Fruit fly (Drosophila melanogaster) whole organism, prepupa: ENCODE data around the gene ort.

Experiments
- Blimp-1 ChIP-seq: fragments of 200-800 bp; sonication (Bioruptor generic); optimal IDR thresholded peaks from 3 replicates; lab custom pipeline; 2017; ENCODE audit warnings: missing biosample characterization, missing genetic modification characterization, mild to moderate bottlenecking, moderate library complexity, missing genetic modification reagents
- CG10631 ChIP-seq: fragments of 200-800 bp; sonication (Bioruptor generic); optimal IDR thresholded peaks from 2 replicates; lab custom pipeline; 2016; ENCODE audit warnings: missing biosample characterization, missing genetic modification characterization
- CG10669 ChIP-seq: fragments of 200-800 bp; sonication (Bioruptor generic); optimal IDR thresholded peaks from 3 replicates; lab custom pipeline; 2018; ENCODE audit warnings: missing biosample characterization, mild to moderate bottlenecking, missing genetic modification characterization, moderate library complexity
- CG11294 ChIP-seq: fragments of 200-800 bp; sonication (Bioruptor generic); IDR thresholded peaks from 2 replicates; pipeline ENCODE4 v1.3.6; 2022; ENCODE audit warnings: missing biosample characterization, missing genetic modification characterization
- CG11762 ChIP-seq: fragments of 200-800 bp; sonication (Bioruptor generic); optimal IDR thresholded peaks from 3 replicates; lab custom pipeline; 2016; ENCODE audit warnings: missing biosample characterization, missing genetic modification characterization; ENCODE audit not compliant: insufficient read depth
- CG11902 ChIP-seq: fragments of 200-800 bp; sonication (Bioruptor generic); optimal IDR thresholded peaks from 3 replicates; lab custom pipeline; 2016; ENCODE audit warnings: missing biosample characterization, missing genetic modification characterization
- CG15336 ChIP-seq: fragments of 200-800 bp; sonication (Bioruptor generic); IDR thresholded peaks from 2 replicates; pipeline ENCODE4 v1.3.6; 2022; ENCODE audit warnings: missing biosample characterization, missing genetic modification characterization
- CG1621 ChIP-seq: fragments of 200-800 bp; sonication (Bioruptor generic); optimal IDR thresholded peaks from 3 replicates; lab custom pipeline; 2018; ENCODE audit warnings: missing biosample characterization, mild to moderate bottlenecking, missing genetic modification characterization
- CG16779 ChIP-seq: fragments of 200-800 bp; sonication (Bioruptor generic); optimal IDR thresholded peaks from 3 replicates; lab custom pipeline; 2017; ENCODE audit warnings: missing biosample characterization, mild to moderate bottlenecking, missing genetic modification characterization
- CG31627 ChIP-seq: fragments of 200-800 bp; sonication (Bioruptor generic); optimal IDR thresholded peaks from 3 replicates; lab custom pipeline; 2016; ENCODE audit warnings: missing biosample characterization, missing genetic modification characterization
- CG32006 ChIP-seq: fragments of 200-800 bp; sonication (Bioruptor generic); optimal IDR thresholded peaks from 3 replicates; lab custom pipeline; 2017; ENCODE audit warnings: missing biosample characterization, mild to moderate bottlenecking, missing genetic modification characterization
- CG3919 ChIP-seq: fragments of 200-800 bp; sonication (Bioruptor generic); optimal IDR thresholded peaks from 3 replicates; lab custom pipeline; 2016; ENCODE audit warnings: missing biosample characterization, missing genetic modification characterization
- CG6163 ChIP-seq: fragments of 200-800 bp; sonication (Bioruptor generic); IDR thresholded peaks from 3 replicates; pipeline ENCODE4 v1.3.6; 2022; ENCODE audit warnings: missing biosample characterization, missing genetic modification characterization
- CG6792 ChIP-seq: fragments of 200-800 bp; sonication (Bioruptor generic); optimal IDR thresholded peaks from 3 replicates; lab custom pipeline; 2016; ENCODE audit warnings: missing biosample characterization, missing genetic modification characterization
- CG6854 ChIP-seq: fragments of 200-800 bp; sonication (Bioruptor generic); optimal IDR thresholded peaks from 2 replicates; lab custom pipeline; 2017; ENCODE audit warnings: missing biosample characterization, mild to moderate bottlenecking, missing genetic modification characterization
- CG8119 ChIP-seq: fragments of 200-800 bp; sonication (Bioruptor generic); IDR thresholded peaks from 3 replicates; pipeline ENCODE4 v1.3.6; 2022; ENCODE audit warnings: missing biosample characterization, missing genetic modification characterization
- CG8319 ChIP-seq: fragments of 200-800 bp; sonication (Bioruptor generic); optimal IDR thresholded peaks from 3 replicates; lab custom pipeline; 2016; ENCODE audit warnings: missing biosample characterization, missing genetic modification characterization
- CG8632 ChIP-seq: fragments of 200-800 bp; sonication (Bioruptor generic); optimal IDR thresholded peaks from 3 replicates; lab custom pipeline; 2016; ENCODE audit warnings: missing biosample characterization, missing genetic modification characterization
- CG9139 ChIP-seq: fragments of 200-800 bp; sonication (Bioruptor generic); optimal IDR thresholded peaks from 3 replicates; lab custom pipeline; 2017; ENCODE audit warnings: missing biosample characterization, mild to moderate bottlenecking, missing genetic modification characterization
- Eip78C ChIP-seq: fragments of 200-800 bp; sonication (Bioruptor generic); peaks from one replicate; lab custom pipeline; 2016; ENCODE audit warnings: missing biosample characterization, missing genetic modification characterization
- Eip93F ChIP-seq: fragments of 200-800 bp; sonication (Bioruptor generic); optimal IDR thresholded peaks from 2 replicates; lab custom pipeline; 2016; ENCODE audit warnings: missing biosample characterization, mild to moderate bottlenecking, missing genetic modification characterization
- Gug ChIP-seq: fragments of 200-800 bp; sonication (Bioruptor generic); IDR thresholded peaks from 2 replicates; pipeline ENCODE4 v1.3.6; 2022; ENCODE audit warnings: missing biosample characterization, missing genetic modification characterization
- Hr4 ChIP-seq: fragments of 200-800 bp; sonication (Bioruptor generic); optimal IDR thresholded peaks from 3 replicates; lab custom pipeline; 2016; ENCODE audit warnings: missing biosample characterization, missing genetic modification characterization
- Lpt ChIP-seq: fragments of 200-800 bp; sonication (Bioruptor generic); optimal IDR thresholded peaks from 3 replicates; lab custom pipeline; 2016; ENCODE audit warnings: missing biosample characterization, missing genetic modification characterization
- Met ChIP-seq: fragments of 200-800 bp; sonication (Bioruptor generic); optimal IDR thresholded peaks from 3 replicates; lab custom pipeline; 2016; ENCODE audit warnings: missing biosample characterization, missing genetic modification characterization
- Smox ChIP-seq: fragments of 200-800 bp; sonication (Bioruptor generic); optimal IDR thresholded peaks from 3 replicates; lab custom pipeline; 2016; ENCODE audit warnings: missing biosample characterization, missing genetic modification characterization
- Sox14 ChIP-seq: fragments of 200-800 bp; sonication (Bioruptor generic); optimal IDR thresholded peaks from 3 replicates; lab custom pipeline; 2016; ENCODE audit warnings: missing biosample characterization, missing genetic modification characterization
- Sox15 ChIP-seq: fragments of 200-800 bp; sonication (Bioruptor generic); optimal IDR thresholded peaks from 3 replicates; lab custom pipeline; 2016; ENCODE audit warnings: missing biosample characterization, missing genetic modification characterization
- achi ChIP-seq: fragments of 200-800 bp; sonication (Bioruptor generic); optimal IDR thresholded peaks from 3 replicates; lab custom pipeline; 2016; ENCODE audit warnings: missing biosample characterization, missing genetic modification characterization
- acj6 ChIP-seq: fragments of 200-800 bp; sonication (Bioruptor generic); optimal IDR thresholded peaks from 3 replicates; lab custom pipeline; 2016; ENCODE audit warnings: missing biosample characterization, missing genetic modification characterization
- dac ChIP-seq: fragments of 200-800 bp; sonication (Bioruptor generic); optimal IDR thresholded peaks from 2 replicates; lab custom pipeline; 2017; ENCODE audit warnings: missing biosample characterization, mild to moderate bottlenecking, missing genetic modification characterization
- dsx ChIP-seq: fragments of 200-800 bp; optimal IDR thresholded peaks from 3 replicates; lab custom pipeline; 2019; ENCODE audit warnings: missing biosample characterization, mild to moderate bottlenecking, missing genetic modification characterization, moderate library complexity; ENCODE audit not compliant: poor library complexity, severe bottlenecking
- eg ChIP-seq: fragments of 200-800 bp; sonication (Bioruptor generic); IDR thresholded peaks from 3 replicates; pipeline ENCODE4 v1.3.6; 2022; ENCODE audit warnings: missing biosample characterization, missing genetic modification characterization
- esn ChIP-seq: fragments of 200-800 bp; sonication (Bioruptor generic); optimal IDR thresholded peaks from 2 replicates; lab custom pipeline; 2016; ENCODE audit warnings: missing biosample characterization, mild to moderate bottlenecking, missing genetic modification characterization, moderate library complexity
- fd85E ChIP-seq: fragments of 200-800 bp; sonication (Bioruptor generic); optimal IDR thresholded peaks from 3 replicates; lab custom pipeline; 2016; ENCODE audit warnings: missing biosample characterization, missing genetic modification characterization
- fkh ChIP-seq: fragments of 200-800 bp; sonication (Bioruptor generic); optimal IDR thresholded peaks from 3 replicates; lab custom pipeline; 2017; ENCODE audit warnings: missing biosample characterization, mild to moderate bottlenecking, missing genetic modification characterization, moderate library complexity
- lz ChIP-seq: fragments of 200-800 bp; sonication (Bioruptor generic); optimal IDR thresholded peaks from 3 replicates; lab custom pipeline; 2016; ENCODE audit warnings: missing biosample characterization, missing genetic modification characterization
- net ChIP-seq: fragments of 200-800 bp; sonication (Bioruptor generic); optimal IDR thresholded peaks from 3 replicates; lab custom pipeline; 2016; ENCODE audit warnings: missing biosample characterization, missing genetic modification characterization
- spab ChIP-seq: fragments of 200-800 bp; sonication (Bioruptor generic); optimal IDR thresholded peaks from 2 replicates; lab custom pipeline; 2017; ENCODE audit warnings: missing biosample characterization, mild to moderate bottlenecking, missing genetic modification characterization, missing genetic modification reagents
- ss ChIP-seq, 2 experiments: fragments of 200-800 bp; sonication (Bioruptor generic); optimal IDR thresholded peaks; 2 replicates in 1 of 2; 3 replicates in 1 of 2; lab custom pipeline; 2017 to 2018; ENCODE audit warnings: mild to moderate bottlenecking in 2 of 2, missing biosample characterization in 2 of 2, missing genetic modification characterization in 2 of 2, moderate library complexity in 1 of 2
- svp ChIP-seq: fragments of 200-800 bp; sonication (Bioruptor generic); peaks from one replicate; lab custom pipeline; 2016; ENCODE audit warnings: missing biosample characterization, missing genetic modification characterization
- topi ChIP-seq: fragments of 200-800 bp; sonication (Bioruptor generic); optimal IDR thresholded peaks from 3 replicates; lab custom pipeline; 2016; ENCODE audit warnings: missing biosample characterization, missing genetic modification characterization
- vri ChIP-seq: fragments of 200-800 bp; sonication (Bioruptor generic); optimal IDR thresholded peaks from 3 replicates; lab custom pipeline; 2016; ENCODE audit warnings: missing biosample characterization, mild to moderate bottlenecking, missing genetic modification characterization

Gene ort

dm6 chr3R:19657235-19657634 lies 2.3 kb upstream of the ort start:
- TF ChIP-seq CG10669 (GFP tag; lab: Kevin White, UChicago) (no peak), CG6163 (no peak), Sox14 (GFP tag; lab: Kevin White, UChicago) (no peak), CG6854 (no peak), dsx (no peak), CG10631 (GFP tag; lab: Kevin White, UChicago) (no peak), Eip78C (no peak), dac (GFP tag; lab: Kevin White, UChicago) (no peak), ss (GFP tag; optimal IDR thresholded peaks at IDR 0.05; lab: Kevin White, UChicago) (no peak), eg (GFP tag; lab: Robert Waterston, UW) (no peak), acj6 (GFP tag; lab: Kevin White, UChicago) (no peak)

dm6 chr3R:19657766-19658165 lies 1.8 kb upstream of the ort start, which contains the start of gene CG6184:
TSS of gene CG6184 (minus strand) at chr3R:19657866.
- TF ChIP-seq fkh (GFP tag; lab: Kevin White, UChicago) (no peak), dsx (no peak), CG8319 (no peak), Eip93F (GFP tag; lab: Kevin White, UChicago) (no peak), CG31627 (no peak), CG11902 (GFP tag; lab: Kevin White, UChicago) (no peak), CG6792 (GFP tag; lab: Kevin White, UChicago) (no peak), CG3919 (GFP tag; lab: Kevin White, UChicago) (no peak), CG16779 (tag; lab: Kevin White, UChicago) (no peak), CG11294 (no peak), net (GFP tag; lab: Kevin White, UChicago) (no peak), CG15336 (no peak), CG6854 (no peak)

dm6 chr3R:19664713-19665112 lies 5.2 kb downstream of the ort start, which contains the start of gene CG7432:
TSS of gene CG7432 (plus strand) at chr3R:19665007.
- TF ChIP-seq svp (GFP tag; lab: Kevin White, UChicago) (peak; percentile 48), fd85E (GFP tag; lab: Kevin White, UChicago) (no peak), Eip78C (peak; percentile 10), Blimp-1 (GFP tag; lab: Kevin White, UChicago) (peak; percentile 86)
- TF ChIP-seq, all 60 proteins: peak for 3

dm6 chr3R:19671223-19671991 lies 11.9 kb downstream of the ort start, which contains the start of gene Naam:
TSS of gene Naam (plus strand) at chr3R:19671450.
- peak; percentile 2 for TF ChIP-seq Sox15 (GFP tag; lab: Kevin White, UChicago)
- peak; percentile 74 for TF ChIP-seq Gug (GFP tag; lab: Robert Waterston, UW)
- TF ChIP-seq Eip78C, result peak; percentile 94
- TF ChIP-seq esn (GFP tag; lab: Kevin White, UChicago), result peak; percentile 81
- peak; percentile 77 for TF ChIP-seq Met (GFP tag; lab: Kevin White, UChicago)
- peak; percentile 79 for TF ChIP-seq Smox (GFP tag; lab: Kevin White, UChicago)
- peak; percentile 32 for TF ChIP-seq CG16779 (tag; lab: Kevin White, UChicago)
- peak; percentile 47 for TF ChIP-seq spab (GFP tag; lab: Kevin White, UChicago)
- peak; percentile 78 for TF ChIP-seq Hr4
- TF ChIP-seq CG11902 (GFP tag; lab: Kevin White, UChicago), result peak; percentile 16
- peak; percentile 49 for TF ChIP-seq dsx
- peak; percentile 70 for TF ChIP-seq vri (GFP tag; lab: Kevin White, UChicago)
- TF ChIP-seq CG1621 (tag; lab: Kevin White, UChicago), result peak; percentile 62
- TF ChIP-seq Eip93F (GFP tag; lab: Kevin White, UChicago), result no peak
- peak; percentile 77 for TF ChIP-seq achi (GFP tag; lab: Kevin White, UChicago)
- TF ChIP-seq CG32006 (GFP tag; lab: Kevin White, UChicago), result peak; percentile 69
- TF ChIP-seq CG8119 (GFP tag; lab: Robert Waterston, UW), result peak; percentile 79
- peak; percentile 72 for TF ChIP-seq topi (GFP tag; lab: Kevin White, UChicago)
- TF ChIP-seq CG15336, result peak; percentile 78
- TF ChIP-seq CG6792 (GFP tag; lab: Kevin White, UChicago), result peak; percentile 67
- TF ChIP-seq CG9139, result no peak
- TF ChIP-seq Blimp-1 (GFP tag; lab: Kevin White, UChicago), result peak; percentile 27
- TF ChIP-seq CG6854, result no peak
- TF ChIP-seq CG11762 (GFP tag; lab: Kevin White, UChicago), result peak; percentile 55
- TF ChIP-seq Lpt (GFP tag; lab: Kevin White, UChicago), result peak; percentile 66
- peak; percentile 89 for TF ChIP-seq CG6163
- peak; percentile 54 for TF ChIP-seq CG8632 (GFP tag; lab: Kevin White, UChicago)
- peak; percentile 69 for TF ChIP-seq dac (GFP tag; lab: Kevin White, UChicago)
- TF ChIP-seq lz (GFP tag; lab: Kevin White, UChicago), result peak; percentile 76
- TF ChIP-seq fkh (GFP tag; lab: Kevin White, UChicago), result peak; percentile 41
- TF ChIP-seq fd85E (GFP tag; lab: Kevin White, UChicago), result peak; percentile 57
